Worm (Caenorhabditis elegans) whole organism, mixed stage, embryonic: ENCODE data around the gene srz-47.

Experiments
- M03D4.4 ChIP-seq: sonication (generic microtip); optimal IDR thresholded peaks from 2 replicates; lab custom pipeline; 2017; ENCODE audit warnings: mild to moderate bottlenecking, missing genetic modification characterization, missing compliant biosample characterization
- blmp-1 ChIP-seq: fragments of 150-350 bp; optimal IDR thresholded peaks from 2 replicates; lab custom pipeline; 2014; ENCODE audit warnings: missing biosample characterization, missing genetic modification characterization
- ceh-43 ChIP-seq: fragments of 200-800 bp; sonication (Bioruptor generic); optimal IDR thresholded peaks from 2 replicates; lab custom pipeline; 2018; ENCODE audit warnings: mild to moderate bottlenecking, missing genetic modification characterization, moderate library complexity, missing compliant biosample characterization
- ceh-83 ChIP-seq: fragments of 200-800 bp; sonication (Bioruptor generic); optimal IDR thresholded peaks from 2 replicates; lab custom pipeline; 2018; ENCODE audit warnings: mild to moderate bottlenecking, missing genetic modification characterization, missing compliant biosample characterization
- ces-1 ChIP-seq: fragments of 150-350 bp; optimal IDR thresholded peaks from 2 replicates; lab custom pipeline; 2014; ENCODE audit warnings: missing biosample characterization, missing genetic modification reagents, missing genetic modification characterization
- cnd-1 ChIP-seq: fragments of 200-800 bp; sonication (Bioruptor generic); optimal IDR thresholded peaks from 2 replicates; lab custom pipeline; 2018; ENCODE audit warnings: mild to moderate bottlenecking, missing genetic modification characterization, missing compliant biosample characterization
- drap-1 ChIP-seq: fragments of 200-800 bp; sonication (Bioruptor generic); optimal IDR thresholded peaks from 3 replicates; lab custom pipeline; 2018; ENCODE audit warnings: mild to moderate bottlenecking, missing genetic modification characterization, missing compliant biosample characterization
- elt-1 ChIP-seq: sonication (generic microtip); optimal IDR thresholded peaks from 2 replicates; lab custom pipeline; 2017; ENCODE audit warnings: missing genetic modification characterization, mild to moderate bottlenecking, missing compliant biosample characterization, antibody characterized with exemption, moderate library complexity, borderline replicate concordance; ENCODE audit not compliant: insufficient read depth
- elt-3 ChIP-seq: fragments of 150-350 bp; optimal IDR thresholded peaks from 2 replicates; lab custom pipeline; 2014; ENCODE audit warnings: missing biosample characterization, missing genetic modification characterization
- flh-1 ChIP-seq: fragments of 200-800 bp; sonication (Bioruptor generic); optimal IDR thresholded peaks from 2 replicates; lab custom pipeline; 2018; ENCODE audit warnings: mild to moderate bottlenecking, missing genetic modification characterization, moderate library complexity, missing compliant biosample characterization
- ham-2 ChIP-seq: fragments of 200-800 bp; sonication (Bioruptor generic); optimal IDR thresholded peaks from 2 replicates; lab custom pipeline; 2018; ENCODE audit warnings: mild to moderate bottlenecking, missing genetic modification characterization, missing compliant biosample characterization
- hlh-1 ChIP-seq: fragments of 150-350 bp; optimal IDR thresholded peaks from 2 replicates; lab custom pipeline; 2014; ENCODE audit warnings: missing biosample characterization, missing genetic modification reagents, missing genetic modification characterization
- lin-32 ChIP-seq: fragments of 200-800 bp; sonication (Bioruptor generic); optimal IDR thresholded peaks from 2 replicates; lab custom pipeline; 2018; ENCODE audit warnings: mild to moderate bottlenecking, missing genetic modification characterization, missing compliant biosample characterization
- lsy-2 ChIP-seq: fragments of 150-350 bp; optimal IDR thresholded peaks from 2 replicates; lab custom pipeline; 2014; ENCODE audit warnings: missing biosample characterization, missing genetic modification characterization
- mab-5 ChIP-seq: fragments of 150-350 bp; optimal IDR thresholded peaks from 2 replicates; lab custom pipeline; 2014; ENCODE audit warnings: missing biosample characterization, missing genetic modification characterization
- nhr-12 ChIP-seq: fragments of 150-350 bp; optimal IDR thresholded peaks from 2 replicates; lab custom pipeline; 2014; ENCODE audit warnings: missing biosample characterization, missing genetic modification characterization
- nhr-2 ChIP-seq: fragments of 150-350 bp; optimal IDR thresholded peaks from 2 replicates; lab custom pipeline; 2014; ENCODE audit warnings: missing biosample characterization, missing genetic modification characterization
- nhr-237 ChIP-seq: fragments of 150-350 bp; optimal IDR thresholded peaks from 2 replicates; lab custom pipeline; 2014; ENCODE audit warnings: missing biosample characterization, missing genetic modification characterization
- nhr-28 ChIP-seq: fragments of 150-350 bp; optimal IDR thresholded peaks from 2 replicates; lab custom pipeline; 2014; ENCODE audit warnings: missing biosample characterization, missing genetic modification characterization
- pha-4 ChIP-seq: fragments of 150-350 bp; optimal IDR thresholded peaks from 2 replicates; lab custom pipeline; 2018; ENCODE audit warnings: missing biosample characterization, missing genetic modification reagents, missing genetic modification characterization
- sem-2 ChIP-seq: fragments of 200-800 bp; sonication (Bioruptor generic); optimal IDR thresholded peaks from 2 replicates; lab custom pipeline; 2018; ENCODE audit warnings: mild to moderate bottlenecking, missing genetic modification characterization, missing compliant biosample characterization
- snpc-4 ChIP-seq: fragments of 150-350 bp; optimal IDR thresholded peaks from 2 replicates; lab custom pipeline; 2014; ENCODE audit warnings: missing biosample characterization, missing genetic modification characterization
- sptf-1 ChIP-seq: sonication (generic microtip); optimal IDR thresholded peaks from 2 replicates; lab custom pipeline; 2017; ENCODE audit warnings: mild to moderate bottlenecking, missing genetic modification characterization, moderate library complexity, missing compliant biosample characterization
- tbx-8 ChIP-seq: fragments of 200-800 bp; sonication (Bioruptor generic); optimal IDR thresholded peaks from 2 replicates; lab custom pipeline; 2018; ENCODE audit warnings: mild to moderate bottlenecking, missing genetic modification characterization, moderate library complexity, missing compliant biosample characterization
- unc-120 ChIP-seq: sonication (generic microtip); optimal IDR thresholded peaks from 2 replicates; lab custom pipeline; 2017; ENCODE audit warnings: missing genetic modification characterization, missing compliant biosample characterization; ENCODE audit not compliant: poor library complexity, severe bottlenecking
- unc-39 ChIP-seq: fragments of 150-350 bp; optimal IDR thresholded peaks from 2 replicates; lab custom pipeline; 2014; ENCODE audit warnings: missing biosample characterization, missing genetic modification characterization
- unc-62 ChIP-seq: fragments of 150-350 bp; optimal IDR thresholded peaks from 2 replicates; lab custom pipeline; 2014; ENCODE audit warnings: missing biosample characterization, missing genetic modification reagents, missing genetic modification characterization
- zip-8 ChIP-seq: fragments of 150-350 bp; optimal IDR thresholded peaks from 2 replicates; lab custom pipeline; 2014; ENCODE audit warnings: missing biosample characterization, missing genetic modification characterization
- ztf-11 ChIP-seq: fragments of 150-350 bp; optimal IDR thresholded peaks from 2 replicates; lab custom pipeline; 2014; ENCODE audit warnings: missing biosample characterization, missing genetic modification characterization

srz-47 gene

DNA sequence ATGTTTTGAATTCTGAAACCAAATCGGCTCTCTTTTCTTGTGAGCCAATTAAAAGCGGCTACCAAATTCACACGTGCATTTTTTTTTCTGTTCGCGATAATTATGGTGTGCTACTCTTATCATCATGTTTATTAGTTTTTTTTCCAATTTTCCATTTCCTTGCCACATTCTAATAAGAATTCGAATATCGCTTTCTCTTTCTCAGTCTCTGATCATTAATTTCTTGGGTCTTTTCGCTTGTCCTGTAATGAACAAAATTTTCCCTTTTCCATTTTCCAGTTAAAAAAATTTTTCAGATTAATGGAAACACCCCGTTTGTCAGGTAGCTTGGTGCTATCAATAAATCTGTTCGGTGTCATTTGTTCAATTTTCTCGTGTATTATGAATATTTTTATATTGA lies 20.6 kb downstream of the srz-47 start, which contains the start of gene srbc-26:
Gene srbc-26 (plus strand): TSS at position 301 of the 400 bp plus-strand sequence.
- no peak for TF ChIP-seq M03D4.4
- TF ChIP-seq unc-62 (GFP tag; lab: Kevin White, UChicago): no peak
- no peak for TF ChIP-seq flh-1 (GFP tag; lab: Kevin White, UChicago)
- no peak for TF ChIP-seq blmp-1 (tag; lab: Kevin White, UChicago)
- TF ChIP-seq drap-1 (GFP tag; lab: Kevin White, UChicago): no peak
- TF ChIP-seq ceh-43 (GFP tag; lab: Kevin White, UChicago): no peak
- no peak for TF ChIP-seq nhr-2 (tag; lab: Kevin White, UChicago)
- no peak for TF ChIP-seq elt-3 (tag; lab: Kevin White, UChicago)
- TF ChIP-seq ztf-11 (tag; lab: Kevin White, UChicago): no peak

- TF ChIP-seq nhr-237 (tag; lab: Kevin White, UChicago): no peak
These were observed 21.3 kb downstream of the srz-47 start, which contains the start of gene srw-51 for ce11 chrV:17170822-17171221. srw-51 (minus strand) TSS chrV:17170922.

- no peak for TF ChIP-seq M03D4.4
- no peak for TF ChIP-seq pha-4 (tag; lab: Kevin White, UChicago)
- no peak for TF ChIP-seq unc-120 (tag; lab: Kevin White, UChicago)
- TF ChIP-seq hlh-1: no peak
- no peak for TF ChIP-seq unc-39 (tag; lab: Kevin White, UChicago)
- TF ChIP-seq zip-8 (tag; lab: Kevin White, UChicago): no peak
- no peak for TF ChIP-seq lsy-2 (tag; lab: Kevin White, UChicago)
- no peak for TF ChIP-seq ces-1 (GFP tag; lab: Kevin White, UChicago)
- TF ChIP-seq ceh-83 (GFP tag; lab: Kevin White, UChicago): no peak
These were observed 24.7 kb downstream of the srz-47 start, which contains the start of gene srz-66 for ce11 chrV:17167457-17167856. srz-66 (minus strand) TSS chrV:17167557.

ce11 chrV:17165409-17165808 lies 26.7 kb downstream of the srz-47 start, which contains the start of gene srh-102:
srh-102 (minus strand) TSS chrV:17165509.
- no peak for TF ChIP-seq nhr-28 (tag; lab: Kevin White, UChicago)
- TF ChIP-seq tbx-8 (GFP tag; lab: Kevin White, UChicago): no peak
- TF ChIP-seq lsy-2 (tag; lab: Kevin White, UChicago): no peak
- no peak for TF ChIP-seq nhr-12 (tag; lab: Kevin White, UChicago)
- no peak for TF ChIP-seq snpc-4 (tag; lab: Kevin White, UChicago)
- TF ChIP-seq ceh-83 (GFP tag; lab: Kevin White, UChicago): no peak
- TF ChIP-seq sptf-1 (tag; lab: Kevin White, UChicago): no peak

ce11 chrV:17159430-17159924 lies 32.7 kb downstream of the srz-47 start, which contains the start of gene F40D4.12:
F40D4.12 (plus strand) TSS chrV:17159874.
- TF ChIP-seq cnd-1 (tag; lab: Kevin White, UChicago): no peak
- no peak for TF ChIP-seq nhr-28 (tag; lab: Kevin White, UChicago)
- TF ChIP-seq unc-39 (tag; lab: Kevin White, UChicago): no peak
- TF ChIP-seq ztf-11 (tag; lab: Kevin White, UChicago): no peak
- TF ChIP-seq nhr-237 (tag; lab: Kevin White, UChicago): no peak
- no peak for TF ChIP-seq pha-4 (tag; lab: Kevin White, UChicago)
- no peak for TF ChIP-seq mab-5 (tag; lab: Kevin White, UChicago)
- TF ChIP-seq, all 35 proteins: peak for 0

DNA sequence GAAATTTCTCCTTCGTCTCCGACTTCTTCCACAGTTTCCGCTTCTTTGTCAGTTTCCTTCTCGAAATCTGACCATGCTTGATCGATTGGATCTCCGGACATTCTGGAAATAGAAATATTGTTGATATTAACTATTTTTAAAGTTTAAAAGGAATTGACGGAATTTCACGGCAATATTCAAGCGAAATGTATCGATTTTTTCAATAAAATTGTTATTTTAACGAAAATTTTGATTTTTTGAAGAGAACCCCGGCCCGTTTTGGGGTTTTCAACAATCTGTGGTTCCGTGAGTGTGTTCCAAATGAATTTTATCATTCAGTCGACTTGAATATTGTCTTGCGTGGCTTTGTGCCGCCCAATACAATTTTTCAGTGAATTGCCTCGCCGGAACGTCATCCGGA lies 35.0 kb downstream of the srz-47 start, which contains the start of gene F40D4.13:
Gene F40D4.13 (minus strand): TSS at position 101 of the 400 bp plus-strand sequence.
- TF ChIP-seq tbx-8 (GFP tag; lab: Kevin White, UChicago) (no peak), zip-8 (tag; lab: Kevin White, UChicago) (no peak), elt-1 (tag; lab: Kevin White, UChicago) (no peak), unc-62 (GFP tag; lab: Kevin White, UChicago) (no peak), cnd-1 (tag; lab: Kevin White, UChicago) (no peak), nhr-2 (tag; lab: Kevin White, UChicago) (no peak), nhr-12 (tag; lab: Kevin White, UChicago) (no peak), drap-1 (GFP tag; lab: Kevin White, UChicago) (no peak), nhr-237 (tag; lab: Kevin White, UChicago) (no peak), nhr-28 (tag; lab: Kevin White, UChicago) (no peak), lin-32 (GFP tag; lab: Kevin White, UChicago) (no peak), mab-5 (tag; lab: Kevin White, UChicago) (no peak), sem-2 (GFP tag; lab: Kevin White, UChicago) (no peak), ham-2 (no peak), lsy-2 (tag; lab: Kevin White, UChicago) (no peak)
- TF ChIP-seq, all 35 proteins: peak for 0
